Fruit fly (Drosophila melanogaster): ENCODE measurements around the gene Crz.

Crz gene

DNA sequence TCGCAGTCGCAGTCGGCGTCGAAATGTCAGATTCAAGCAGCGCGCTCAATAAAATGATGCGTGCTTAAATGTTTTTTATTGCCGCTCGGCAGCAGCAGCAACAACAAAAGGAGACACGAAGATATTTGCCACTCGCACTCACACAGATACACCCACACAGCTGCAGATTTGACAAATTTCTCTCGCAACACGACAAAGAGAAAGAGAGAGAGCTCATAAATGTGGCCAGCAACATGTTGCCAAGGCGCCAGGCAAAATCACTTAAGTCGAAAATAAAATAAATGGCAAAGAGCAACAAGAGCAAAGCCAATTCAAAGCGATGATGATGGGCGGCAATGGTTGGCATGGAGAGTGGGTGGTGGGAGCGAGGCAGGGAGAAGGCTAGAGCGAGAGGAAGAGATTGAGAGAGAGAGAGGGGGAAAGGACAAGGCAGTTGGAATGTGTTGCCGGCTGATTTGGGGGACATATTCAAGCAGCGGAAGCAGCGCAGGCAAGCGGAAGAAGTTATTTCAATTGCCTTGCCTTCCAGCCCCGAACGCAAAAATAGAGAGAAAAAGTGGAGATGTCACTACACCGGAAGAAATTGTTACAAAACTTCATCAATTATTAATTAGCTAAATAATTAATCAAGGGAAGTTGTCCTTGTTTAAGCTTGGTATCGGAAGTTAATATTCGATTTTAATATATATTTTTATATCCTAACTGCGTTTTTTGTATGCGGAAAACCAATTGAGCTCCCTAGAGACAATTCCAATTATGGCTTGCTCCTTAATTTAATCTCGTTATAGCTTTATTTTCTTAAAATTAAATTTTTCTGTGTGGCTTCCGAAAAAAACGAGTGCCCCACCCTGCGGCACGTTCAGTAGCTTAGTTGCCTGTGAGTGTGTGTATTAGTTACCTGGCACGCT, 32.4 kb downstream of the Crz start (continued):
- TF ChIP-seq Jra (GFP tag; optimal IDR thresholded peaks at IDR 0.05) (no peak), CG9705 (GFP tag; optimal IDR thresholded peaks at IDR 0.05) (no peak), OdsH (GFP tag; optimal IDR thresholded peaks at IDR 0.05) (no peak), brk (GFP tag; optimal IDR thresholded peaks at IDR 0.05) (no peak), sage (GFP tag; optimal IDR thresholded peaks at IDR 0.05) (no peak), br (GFP tag; optimal IDR thresholded peaks at IDR 0.05) (no peak), Vsx2 (GFP tag; optimal IDR thresholded peaks at IDR 0.05; ENCODE audit: partially characterized antibody) (no peak), dmrt93B (GFP tag; optimal IDR thresholded peaks at IDR 0.05) (no peak), Hr78 (GFP tag; optimal IDR thresholded peaks at IDR 0.05) (no peak), Hr83 (GFP tag; optimal IDR thresholded peaks at IDR 0.05; ENCODE audit: poor library complexity, severe bottlenecking) (no peak), psq (GFP tag; optimal IDR thresholded peaks at IDR 0.05) (no peak), dsf (GFP tag; optimal IDR thresholded peaks at IDR 0.05; ENCODE audit: borderline replicate concordance) (no peak), Rel (GFP tag; optimal IDR thresholded peaks at IDR 0.05) (no peak), Rel (tag; optimal IDR thresholded peaks at IDR 0.05) (no peak), Abd-B (GFP tag; optimal IDR thresholded peaks at IDR 0.05) (no peak), Sp1 (GFP tag; optimal IDR thresholded peaks at IDR 0.05) (no peak), foxo (GFP tag; optimal IDR thresholded peaks at IDR 0.05) (peak in 1 of 2 experiments; percentile 25)

- TF ChIP-seq CG9705 (GFP tag; optimal IDR thresholded peaks at IDR 0.05) (no peak), Dfd (GFP tag; optimal IDR thresholded peaks at IDR 0.05) (peak; percentile 40)
These were observed 33.8 kb downstream of the Crz start for dm6 chr3R:14348480-14348879.

- TF ChIP-seq OdsH (GFP tag; optimal IDR thresholded peaks at IDR 0.05) = no peak
- TF ChIP-seq sv (GFP tag; optimal IDR thresholded peaks at IDR 0.05) = peak; percentile 43
- peak in 1 of 2 experiments; percentile 5 for TF ChIP-seq foxo (GFP tag; optimal IDR thresholded peaks at IDR 0.05)
These were observed 36.8 kb downstream of the Crz start for dm6 chr3R:14351418-14351817.

DNA sequence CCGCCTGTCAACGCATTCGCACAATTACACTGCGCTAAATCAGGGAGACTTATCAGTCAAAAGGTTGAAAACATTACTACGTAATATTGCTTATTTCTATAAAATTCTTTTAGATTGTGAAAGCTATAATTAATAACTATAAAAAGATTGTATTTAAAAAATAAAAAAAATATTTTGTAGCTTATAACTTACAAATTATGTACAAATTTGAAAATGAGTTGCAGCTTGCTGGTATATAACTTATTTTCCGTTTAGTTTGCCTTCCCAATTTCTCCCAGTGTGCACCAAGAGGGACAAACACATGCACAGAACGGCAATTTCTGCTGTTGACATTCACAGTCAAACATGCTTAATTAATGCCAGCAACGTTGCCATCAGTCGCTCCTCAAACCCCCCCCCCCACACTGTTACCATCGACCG, 39.1 kb downstream of the Crz start:
- TF ChIP-seq dl (GFP tag; optimal IDR thresholded peaks at IDR 0.05; ENCODE audit: insufficient read depth in 1 of 2, partially characterized antibody in 2 of 2) = no peak
- TF ChIP-seq foxo (GFP tag; optimal IDR thresholded peaks at IDR 0.05) = peak in 1 of 2 experiments; percentile 84
- no peak for TF ChIP-seq tai (GFP tag; optimal IDR thresholded peaks at IDR 0.05)
- peak; percentile 81 for TF ChIP-seq h (GFP tag; optimal IDR thresholded peaks at IDR 0.05)
- TF ChIP-seq Sp1 (GFP tag; optimal IDR thresholded peaks at IDR 0.05) = peak; percentile 85
- no peak for TF ChIP-seq Myc (optimal IDR thresholded peaks at IDR 0.05)
- no peak for TF ChIP-seq Vsx2 (GFP tag; optimal IDR thresholded peaks at IDR 0.05; ENCODE audit: partially characterized antibody)
- no peak for TF ChIP-seq Jra (GFP tag; optimal IDR thresholded peaks at IDR 0.05)
- TF ChIP-seq Abd-B (GFP tag; optimal IDR thresholded peaks at IDR 0.05) = no peak
- peak; percentile 31 for TF ChIP-seq br (GFP tag; optimal IDR thresholded peaks at IDR 0.05)
- TF ChIP-seq Rel (GFP tag; optimal IDR thresholded peaks at IDR 0.05) = no peak
- TF ChIP-seq Rel (tag; optimal IDR thresholded peaks at IDR 0.05) = peak; percentile 57
- peak; percentile 14 for TF ChIP-seq ey (GFP tag; optimal IDR thresholded peaks at IDR 0.05)
- no peak for TF ChIP-seq GATAd (GFP tag; optimal IDR thresholded peaks at IDR 0.05)
- no peak for TF ChIP-seq usp (GFP tag; optimal IDR thresholded peaks at IDR 0.05)
- peak; percentile 74 for TF ChIP-seq fru (GFP tag; optimal IDR thresholded peaks at IDR 0.05)
- TF ChIP-seq Hr78 (GFP tag; optimal IDR thresholded peaks at IDR 0.05) = no peak
- peak; percentile 91 for TF ChIP-seq dmrt93B (GFP tag; optimal IDR thresholded peaks at IDR 0.05)
- TF ChIP-seq HLH106 (tag; optimal IDR thresholded peaks at IDR 0.05) = peak; percentile 95
- peak; percentile 22 for TF ChIP-seq sage (GFP tag; optimal IDR thresholded peaks at IDR 0.05)
- TF ChIP-seq rgr (GFP tag; optimal IDR thresholded peaks at IDR 0.05) = peak; percentile 69
- TF ChIP-seq OdsH (GFP tag; optimal IDR thresholded peaks at IDR 0.05) = peak; percentile 70
- no peak for TF ChIP-seq N (GFP tag; optimal IDR thresholded peaks at IDR 0.05)
- no peak for TF ChIP-seq Dif (GFP tag; optimal IDR thresholded peaks at IDR 0.05; ENCODE audit: partially characterized antibody)
- TF ChIP-seq dsf (GFP tag; optimal IDR thresholded peaks at IDR 0.05; ENCODE audit: borderline replicate concordance) = no peak
- no peak for TF ChIP-seq woc (GFP tag; optimal IDR thresholded peaks at IDR 0.05)
- TF ChIP-seq Mio (GFP tag; optimal IDR thresholded peaks at IDR 0.05) = no peak
- TF ChIP-seq CrebA (GFP tag; optimal IDR thresholded peaks at IDR 0.05; ENCODE audit: borderline replicate concordance) = peak; percentile 12
- no peak for TF ChIP-seq lola (GFP tag; optimal IDR thresholded peaks at IDR 0.05)
- peak; percentile 67 for TF ChIP-seq psq (GFP tag; optimal IDR thresholded peaks at IDR 0.05)
- no peak for TF ChIP-seq sv (GFP tag; optimal IDR thresholded peaks at IDR 0.05)
- TF ChIP-seq Hnf4 (GFP tag; optimal IDR thresholded peaks at IDR 0.05) = peak; percentile 27
- TF ChIP-seq CG9705 (GFP tag; optimal IDR thresholded peaks at IDR 0.05) = peak; percentile 84
- TF ChIP-seq jim (GFP tag; optimal IDR thresholded peaks at IDR 0.05) = no peak
- TF ChIP-seq Hr83 (GFP tag; optimal IDR thresholded peaks at IDR 0.05; ENCODE audit: poor library complexity, severe bottlenecking) = peak; percentile 26
- no peak for TF ChIP-seq brk (GFP tag; optimal IDR thresholded peaks at IDR 0.05)
- TF ChIP-seq Dfd (GFP tag; optimal IDR thresholded peaks at IDR 0.05) = peak; percentile 10
- TF ChIP-seq CG32264 (GFP tag; optimal IDR thresholded peaks at IDR 0.05) = no peak
- TF ChIP-seq pan (optimal IDR thresholded peaks at IDR 0.05) = no peak

Data from whole organism, wandering third instar larva.